Fruit fly (Drosophila melanogaster): ENCODE measurements around the gene CG6432.

The CG6432 gene

DNA sequence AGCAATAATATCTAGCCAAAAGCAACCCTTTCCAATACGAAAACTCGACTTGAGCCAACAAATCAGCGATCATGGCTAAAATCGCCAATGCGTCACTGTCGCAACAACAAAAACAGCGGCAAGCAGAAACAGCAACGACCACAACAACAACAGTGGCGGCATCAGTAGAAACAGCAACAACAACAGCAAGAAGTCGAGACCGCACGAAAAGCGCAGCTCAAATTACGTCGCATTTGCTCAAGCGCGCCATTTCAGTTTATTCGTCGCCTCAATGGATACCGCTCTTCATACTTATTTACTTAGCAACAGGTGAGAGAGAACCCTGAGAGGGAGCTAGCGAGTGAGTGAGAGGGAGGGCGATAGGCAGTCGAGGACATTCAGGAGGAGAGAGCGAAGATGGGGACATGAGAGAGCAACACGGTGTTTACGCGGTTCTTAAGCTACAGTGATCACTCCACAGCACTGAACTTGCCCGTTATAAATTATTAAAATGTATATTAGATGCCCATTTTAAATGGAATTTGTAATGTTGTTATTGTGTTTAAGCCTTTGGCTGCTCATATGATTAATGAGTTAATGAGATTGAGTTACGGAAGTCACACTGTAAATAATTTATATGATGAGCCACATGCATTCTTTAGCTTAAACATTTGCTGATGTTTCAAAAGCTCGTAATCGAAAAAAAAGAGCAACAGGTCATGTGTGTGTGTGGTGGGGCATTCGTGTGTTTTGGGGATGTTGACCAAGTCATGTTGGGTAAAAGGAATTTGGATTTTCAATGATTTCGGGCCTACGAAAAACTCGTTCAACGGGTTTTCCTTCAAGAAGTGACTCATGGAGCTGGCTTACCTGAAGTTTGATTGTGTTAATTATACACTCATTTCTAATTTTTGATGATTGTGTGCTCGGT, 40.9 kb upstream of the CG6432 start:
- TF ChIP-seq rn (GFP tag; IDR thresholded peaks at IDR 0.05) (peak; percentile 86), CG13204 (GFP tag; optimal IDR thresholded peaks at IDR 0.05) (peak; percentile 93), D1 (tag; optimal IDR thresholded peaks at IDR 0.05) (peak; percentile 76), gl (tag; optimal IDR thresholded peaks at IDR 0.05) (peak; percentile 75), CG17806 (tag; optimal IDR thresholded peaks at IDR 0.05) (peak; percentile 97), CG14655 (GFP tag; optimal IDR thresholded peaks at IDR 0.05) (peak; percentile 86), Ets98B (GFP tag; IDR thresholded peaks at IDR 0.05) (peak; percentile 88), Snoo (tag; optimal IDR thresholded peaks at IDR 0.05) (peak; percentile 98), Pif1A (GFP tag; optimal IDR thresholded peaks at IDR 0.05) (peak; percentile 97), EcR (GFP tag; optimal IDR thresholded peaks at IDR 0.05) (peak; percentile 52), CG8301 (tag; optimal IDR thresholded peaks at IDR 0.05) (peak; percentile 93), Pif1B (GFP tag; optimal IDR thresholded peaks at IDR 0.05) (peak; percentile 98), CG34367 (tag; optimal IDR thresholded peaks at IDR 0.05) (peak; percentile 97), CG32121 (GFP tag; IDR thresholded peaks at IDR 0.05) (peak; percentile 86), CG8159 (tag; optimal IDR thresholded peaks at IDR 0.05) (peak; percentile 95), CG4496 (GFP tag; IDR thresholded peaks at IDR 0.05) (peak; percentile 97), CG10348 (GFP tag; IDR thresholded peaks at IDR 0.05) (peak; percentile 62), CG12605 (GFP tag; IDR thresholded peaks at IDR 0.05) (peak; percentile 83), CG15710 (tag; optimal IDR thresholded peaks at IDR 0.05) (peak; percentile 97), CG9948 (tag; optimal IDR thresholded peaks at IDR 0.05) (peak; percentile 96), fd96Ca (GFP tag; IDR thresholded peaks at IDR 0.05) (peak; percentile 91)

DNA sequence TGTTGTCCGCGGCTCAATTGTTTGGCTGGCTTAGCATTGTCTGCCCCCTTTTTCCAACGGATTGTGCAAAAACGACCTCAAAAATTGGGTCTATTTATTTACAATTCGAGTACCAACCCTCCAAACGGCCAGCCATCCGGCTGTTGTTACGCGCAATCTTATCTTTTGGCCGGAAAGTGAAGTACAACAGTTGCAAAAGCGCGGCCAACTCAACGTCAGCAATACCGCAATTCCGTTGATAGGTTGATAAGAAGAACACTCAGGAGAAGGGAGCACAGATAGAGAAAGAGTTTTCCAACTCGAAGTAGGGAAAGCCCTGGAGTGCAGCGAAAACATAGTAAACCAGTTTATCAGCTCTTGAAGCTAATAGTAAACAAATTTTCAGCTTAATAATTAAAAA, 39.8 kb upstream of the CG6432 start:
- TF ChIP-seq gl (tag; optimal IDR thresholded peaks at IDR 0.05) (no peak), CG17806 (tag; optimal IDR thresholded peaks at IDR 0.05) (no peak), rn (GFP tag; IDR thresholded peaks at IDR 0.05) (no peak), CG15710 (tag; optimal IDR thresholded peaks at IDR 0.05) (no peak), Snoo (tag; optimal IDR thresholded peaks at IDR 0.05) (no peak), CG10348 (GFP tag; IDR thresholded peaks at IDR 0.05) (no peak), CG9948 (tag; optimal IDR thresholded peaks at IDR 0.05) (no peak), fd96Ca (GFP tag; IDR thresholded peaks at IDR 0.05) (no peak), CG8159 (tag; optimal IDR thresholded peaks at IDR 0.05) (no peak), CG34367 (tag; optimal IDR thresholded peaks at IDR 0.05) (no peak)

DNA sequence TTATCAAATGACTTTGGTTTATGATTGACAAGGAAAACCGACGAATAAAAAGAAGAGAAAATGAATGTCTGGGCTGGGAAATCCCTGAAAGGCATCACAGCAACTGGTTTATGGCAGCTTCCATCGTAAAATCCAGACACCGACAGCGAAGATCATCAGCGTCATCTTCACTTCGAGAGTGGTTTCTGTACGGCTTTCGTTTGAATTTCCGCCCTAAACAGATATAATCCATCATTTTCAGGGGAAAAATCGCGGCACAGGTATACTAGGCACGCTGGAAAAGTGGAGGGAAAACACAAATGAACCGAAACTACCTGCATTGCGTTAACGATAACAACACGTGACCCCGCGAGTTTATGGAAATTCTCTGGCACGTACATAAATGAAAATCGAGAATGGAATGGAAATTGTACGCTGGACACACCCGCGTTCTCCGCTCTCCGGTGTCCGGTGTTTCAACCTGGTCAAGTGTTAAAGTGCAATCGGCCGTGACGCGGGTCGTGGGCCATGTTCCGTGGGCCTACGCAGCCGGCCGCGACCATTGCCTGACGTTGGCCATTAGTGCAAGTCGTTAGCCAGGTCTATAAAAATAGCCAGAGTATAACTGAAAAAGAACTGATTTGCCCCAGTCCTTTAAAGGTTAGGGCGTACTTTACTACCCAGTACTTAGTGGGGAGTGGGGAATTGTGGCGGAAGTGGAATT, 39.1 kb upstream of the CG6432 start:
- TF ChIP-seq gl (tag; optimal IDR thresholded peaks at IDR 0.05) (no peak), fd96Ca (GFP tag; IDR thresholded peaks at IDR 0.05) (no peak), Snoo (tag; optimal IDR thresholded peaks at IDR 0.05) (no peak), Ets98B (GFP tag; IDR thresholded peaks at IDR 0.05) (no peak), CG9948 (tag; optimal IDR thresholded peaks at IDR 0.05) (no peak), CG8159 (tag; optimal IDR thresholded peaks at IDR 0.05) (no peak), CG32121 (GFP tag; IDR thresholded peaks at IDR 0.05) (no peak), D1 (tag; optimal IDR thresholded peaks at IDR 0.05) (no peak), Pif1A (GFP tag; optimal IDR thresholded peaks at IDR 0.05) (no peak), CG8301 (tag; optimal IDR thresholded peaks at IDR 0.05) (no peak), rn (GFP tag; IDR thresholded peaks at IDR 0.05) (no peak), CG14655 (GFP tag; optimal IDR thresholded peaks at IDR 0.05) (no peak), CG34367 (tag; optimal IDR thresholded peaks at IDR 0.05) (no peak), CG4496 (GFP tag; IDR thresholded peaks at IDR 0.05) (no peak), CG13204 (GFP tag; optimal IDR thresholded peaks at IDR 0.05) (no peak), Pif1B (GFP tag; optimal IDR thresholded peaks at IDR 0.05) (no peak), CG17806 (tag; optimal IDR thresholded peaks at IDR 0.05) (no peak)

DNA sequence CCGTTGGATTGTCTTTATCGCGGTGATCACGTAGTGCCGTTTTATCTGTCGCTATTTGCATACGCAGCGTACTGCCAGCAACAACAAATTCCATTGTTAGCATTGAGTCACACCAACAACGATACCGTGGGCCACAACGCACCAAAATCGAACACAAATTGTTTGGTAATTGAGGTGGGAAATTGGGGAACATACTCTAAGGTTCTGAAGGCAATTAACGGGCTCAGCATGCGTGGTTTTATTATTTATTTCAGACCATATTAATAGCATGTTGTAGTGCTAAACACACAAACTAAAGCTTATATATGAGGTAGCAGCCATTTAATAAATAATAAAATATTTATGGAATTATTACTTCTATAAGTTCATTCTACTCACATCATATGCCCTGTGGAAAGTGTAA, 38.2 kb upstream of the CG6432 start:
- TF ChIP-seq fd96Ca (GFP tag; IDR thresholded peaks at IDR 0.05) (no peak), rn (GFP tag; IDR thresholded peaks at IDR 0.05) (no peak), CG8301 (tag; optimal IDR thresholded peaks at IDR 0.05) (peak; percentile 12), CG8159 (tag; optimal IDR thresholded peaks at IDR 0.05) (peak; percentile 51), Pif1A (GFP tag; optimal IDR thresholded peaks at IDR 0.05) (peak; percentile 15), CG10348 (GFP tag; IDR thresholded peaks at IDR 0.05) (no peak), CG34367 (tag; optimal IDR thresholded peaks at IDR 0.05) (no peak), Ets98B (GFP tag; IDR thresholded peaks at IDR 0.05) (no peak), Snoo (tag; optimal IDR thresholded peaks at IDR 0.05) (peak; percentile 37), CG13204 (GFP tag; optimal IDR thresholded peaks at IDR 0.05) (no peak), CG12605 (GFP tag; IDR thresholded peaks at IDR 0.05) (no peak), CG9948 (tag; optimal IDR thresholded peaks at IDR 0.05) (peak; percentile 40), Pif1B (GFP tag; optimal IDR thresholded peaks at IDR 0.05) (peak; percentile 48), EcR (GFP tag; optimal IDR thresholded peaks at IDR 0.05) (no peak), CG15710 (tag; optimal IDR thresholded peaks at IDR 0.05) (no peak), CG32121 (GFP tag; IDR thresholded peaks at IDR 0.05) (no peak), CG4496 (GFP tag; IDR thresholded peaks at IDR 0.05) (peak; percentile 37; the same call in 2 of the 3 replicates), CG17806 (tag; optimal IDR thresholded peaks at IDR 0.05) (peak; percentile 8), D1 (tag; optimal IDR thresholded peaks at IDR 0.05) (no peak), CG14655 (GFP tag; optimal IDR thresholded peaks at IDR 0.05) (peak; percentile 49)

DNA sequence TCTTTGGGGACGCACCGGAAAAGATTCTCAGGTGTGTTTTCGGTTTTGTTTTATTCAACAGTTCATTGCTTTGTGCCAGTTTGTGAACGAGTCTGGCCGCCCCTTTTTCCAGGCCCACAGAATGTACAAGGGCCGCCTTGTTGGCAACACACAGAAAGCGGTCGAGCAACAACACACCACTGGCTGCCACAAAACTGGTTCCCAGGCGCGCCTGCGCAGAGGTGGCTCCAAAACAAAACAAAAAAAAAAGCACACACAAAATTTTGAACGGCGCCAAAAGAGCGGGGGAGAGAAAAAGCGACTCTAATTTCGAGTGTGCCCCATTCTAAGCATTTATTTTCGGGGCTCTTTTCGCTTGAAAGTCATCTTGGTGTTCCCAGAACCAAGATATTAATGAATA, 37.6 kb upstream of the CG6432 start:
- no peak for TF ChIP-seq CG14655 (GFP tag; optimal IDR thresholded peaks at IDR 0.05)
- TF ChIP-seq CG12605 (GFP tag; IDR thresholded peaks at IDR 0.05): no peak
- no peak for TF ChIP-seq D1 (tag; optimal IDR thresholded peaks at IDR 0.05)
- no peak for TF ChIP-seq CG17806 (tag; optimal IDR thresholded peaks at IDR 0.05)
- peak; percentile 86 for TF ChIP-seq EcR (GFP tag; optimal IDR thresholded peaks at IDR 0.05)
- no peak for TF ChIP-seq CG15710 (tag; optimal IDR thresholded peaks at IDR 0.05)
- TF ChIP-seq Pif1B (GFP tag; optimal IDR thresholded peaks at IDR 0.05): no peak
- TF ChIP-seq Pif1A (GFP tag; optimal IDR thresholded peaks at IDR 0.05): no peak
- TF ChIP-seq CG13204 (GFP tag; optimal IDR thresholded peaks at IDR 0.05): peak; percentile 12
- TF ChIP-seq CG9948 (tag; optimal IDR thresholded peaks at IDR 0.05): no peak
- no peak for TF ChIP-seq CG8301 (tag; optimal IDR thresholded peaks at IDR 0.05)
- TF ChIP-seq CG4496 (GFP tag; IDR thresholded peaks at IDR 0.05): no peak
- no peak for TF ChIP-seq fd96Ca (GFP tag; IDR thresholded peaks at IDR 0.05)
- no peak for TF ChIP-seq gl (tag; optimal IDR thresholded peaks at IDR 0.05)
- no peak for TF ChIP-seq Snoo (tag; optimal IDR thresholded peaks at IDR 0.05)
- TF ChIP-seq Ets98B (GFP tag; IDR thresholded peaks at IDR 0.05): no peak

All from whole organism, pupa.